Fruit fly (Drosophila melanogaster): ENCODE measurements around the gene CG44836.

dm6 chr3L:16359795-16360194 lies 40.3 kb downstream of the CG44836 start:
- TF ChIP-seq ovo (GFP tag; optimal IDR thresholded peaks at IDR 0.05) (no peak), Hr96 (GFP tag; optimal IDR thresholded peaks at IDR 0.05) (no peak), CG11617 (GFP tag; optimal IDR thresholded peaks at IDR 0.05) (no peak), CG1620 (GFP tag; optimal IDR thresholded peaks at IDR 0.05) (no peak), Crg-1 (GFP tag; optimal IDR thresholded peaks at IDR 0.05) (no peak), CG7045 (GFP tag; optimal IDR thresholded peaks at IDR 0.05) (no peak), bab1 (GFP tag; optimal IDR thresholded peaks at IDR 0.05) (no peak), CG33017 (tag; optimal IDR thresholded peaks at IDR 0.05) (no peak), Clk (GFP tag; optimal IDR thresholded peaks at IDR 0.05) (no peak), tj (GFP tag; optimal IDR thresholded peaks at IDR 0.05) (no peak)

Data from whole organism, adult.